Fruit fly (Drosophila melanogaster) whole organism, embryonic: Measurements from ENCODE around the gene CG2854.

Experiments
- Adf1 ChIP-seq: fragments of 200-800 bp; sonication (Bioruptor generic); IDR thresholded peaks from 2 replicates; pipeline ENCODE4 v1.3.6; 2022; ENCODE audit warnings: missing biosample characterization, missing genetic modification characterization
- B-H1 ChIP-seq: fragments of 200-800 bp; sonication (Bioruptor generic); IDR thresholded peaks from 3 replicates; pipeline ENCODE4 v1.3.6; 2022; ENCODE audit warnings: missing biosample characterization, missing genetic modification characterization
- CG10209 ChIP-seq: fragments of 200-800 bp; sonication (Bioruptor generic); optimal IDR thresholded peaks from 3 replicates; lab custom pipeline; 2017; ENCODE audit warnings: missing biosample characterization, mild to moderate bottlenecking, missing genetic modification characterization, missing genetic modification reagents
- CG11398 ChIP-seq: fragments of 200-800 bp; sonication (Bioruptor generic); optimal IDR thresholded peaks from 2 replicates; lab custom pipeline; 2016; ENCODE audit warnings: missing biosample characterization, missing genetic modification characterization
- CG12236 ChIP-seq: fragments of 200-800 bp; sonication (Bioruptor generic); optimal IDR thresholded peaks from 2 replicates; lab custom pipeline; 2016; ENCODE audit warnings: missing biosample characterization, missing genetic modification characterization
- CG12659 ChIP-seq: fragments of 200-800 bp; sonication (Bioruptor generic); optimal IDR thresholded peaks from 3 replicates; lab custom pipeline; 2017; ENCODE audit warnings: mild to moderate bottlenecking, missing biosample characterization, missing genetic modification reagents, missing genetic modification characterization
- CG13287 ChIP-seq: fragments of 200-800 bp; sonication (Bioruptor generic); IDR thresholded peaks from 2 replicates; pipeline ENCODE4 v1.3.6; 2022; ENCODE audit warnings: missing biosample characterization, missing genetic modification characterization; ENCODE audit not compliant: partially characterized antibody
- CG16813 ChIP-seq: fragments of 200-800 bp; sonication (Bioruptor generic); IDR thresholded peaks from 3 replicates; pipeline ENCODE4 v1.3.6; 2022; ENCODE audit warnings: missing biosample characterization, missing genetic modification characterization; ENCODE audit not compliant: partially characterized antibody
- CG1792 ChIP-seq: fragments of 200-800 bp; sonication (Bioruptor generic); optimal IDR thresholded peaks from 2 replicates; lab custom pipeline; 2016; ENCODE audit warnings: missing biosample characterization, missing genetic modification characterization
- CG2889 ChIP-seq: fragments of 200-800 bp; sonication (Bioruptor generic); IDR thresholded peaks from 3 replicates; pipeline ENCODE4 v1.3.6; 2022; ENCODE audit warnings: missing biosample characterization, missing genetic modification characterization
- CG32532 ChIP-seq: fragments of 200-800 bp; sonication (Bioruptor generic); IDR thresholded peaks from 2 replicates; pipeline ENCODE4 v1.3.6; 2022; ENCODE audit warnings: missing biosample characterization, missing genetic modification characterization
- CG3726 ChIP-seq: fragments of 200-800 bp; sonication (Bioruptor generic); IDR thresholded peaks from 3 replicates; pipeline ENCODE4, ENCODE4 v1.3.6; 2022; ENCODE audit warnings: missing biosample characterization, missing genetic modification characterization
- CG4360 ChIP-seq: fragments of 200-800 bp; sonication (Bioruptor generic); IDR thresholded peaks from 2 replicates; pipeline ENCODE4 v1.3.6; 2022; ENCODE audit warnings: missing biosample characterization, missing genetic modification characterization
- CG43689 ChIP-seq: fragments of 200-800 bp; sonication (Bioruptor generic); IDR thresholded peaks from 2 replicates; pipeline ENCODE4 v1.3.6; 2022; ENCODE audit warnings: missing biosample characterization, missing genetic modification characterization
- CG5245 ChIP-seq: fragments of 200-800 bp; sonication (Bioruptor generic); optimal IDR thresholded peaks from 3 replicates; lab custom pipeline; 2016; ENCODE audit warnings: missing biosample characterization, missing genetic modification characterization
- CG6175 ChIP-seq: fragments of 200-800 bp; sonication (Bioruptor generic); IDR thresholded peaks from 3 replicates; pipeline ENCODE4 v1.3.6; 2022; ENCODE audit warnings: missing biosample characterization, missing genetic modification characterization
- CG6765 ChIP-seq: fragments of 200-800 bp; sonication (Bioruptor generic); optimal IDR thresholded peaks from 3 replicates; lab custom pipeline; 2017; ENCODE audit warnings: missing biosample characterization, mild to moderate bottlenecking, missing genetic modification characterization
- CG6791 ChIP-seq: fragments of 200-800 bp; sonication (Bioruptor generic); IDR thresholded peaks from 3 replicates; pipeline ENCODE4 v1.3.6; 2022; ENCODE audit warnings: missing biosample characterization, missing genetic modification characterization; ENCODE audit not compliant: partially characterized antibody
- CG9609 ChIP-seq: fragments of 200-800 bp; sonication (Bioruptor generic); optimal IDR thresholded peaks from 3 replicates; lab custom pipeline; 2016; ENCODE audit warnings: missing biosample characterization, missing genetic modification characterization
- CG9727 ChIP-seq: fragments of 200-800 bp; sonication (Bioruptor generic); optimal IDR thresholded peaks from 3 replicates; lab custom pipeline; 2017; ENCODE audit warnings: missing biosample characterization, mild to moderate bottlenecking, missing genetic modification characterization
- Chrac-16 ChIP-seq: fragments of 200-800 bp; sonication (Bioruptor generic); optimal IDR thresholded peaks from 3 replicates; lab custom pipeline; 2016; ENCODE audit warnings: missing biosample characterization, missing genetic modification characterization
- Dad ChIP-seq: fragments of 200-800 bp; sonication (Bioruptor generic); optimal IDR thresholded peaks from 3 replicates; lab custom pipeline; 2016; ENCODE audit warnings: missing biosample characterization, missing genetic modification characterization
- Fer1 ChIP-seq: fragments of 200-800 bp; sonication (Bioruptor generic); optimal IDR thresholded peaks from 2 replicates; lab custom pipeline; 2017; ENCODE audit warnings: missing biosample characterization, mild to moderate bottlenecking, missing genetic modification characterization
- Fer2 ChIP-seq: fragments of 200-800 bp; sonication (Bioruptor generic); optimal IDR thresholded peaks from 2 replicates; lab custom pipeline; 2018; ENCODE audit warnings: missing biosample characterization, mild to moderate bottlenecking, missing genetic modification characterization, moderate library complexity
- Gug ChIP-seq: fragments of 200-800 bp; sonication (Bioruptor generic); IDR thresholded peaks from 4 replicates; pipeline ENCODE4 v1.3.6; 2022; ENCODE audit warnings: missing biosample characterization, missing genetic modification characterization
- HLH54F ChIP-seq: fragments of 200-800 bp; sonication (Bioruptor generic); optimal IDR thresholded peaks from 3 replicates; lab custom pipeline; 2016; ENCODE audit warnings: missing biosample characterization, missing genetic modification characterization
- MTF-1 ChIP-seq: fragments of 200-800 bp; sonication (Bioruptor generic); optimal IDR thresholded peaks from 2 replicates; lab custom pipeline; 2018; ENCODE audit warnings: missing biosample characterization, mild to moderate bottlenecking, missing genetic modification characterization, borderline replicate concordance
- Nf-YB ChIP-seq: fragments of 200-800 bp; sonication (Bioruptor generic); optimal IDR thresholded peaks from 3 replicates; lab custom pipeline; 2019; ENCODE audit warnings: missing biosample characterization, mild to moderate bottlenecking, missing genetic modification characterization, moderate library complexity
- Tbp ChIP-seq: fragments of >200 bp; optimal IDR thresholded peaks from 2 replicates; lab custom pipeline; 2018; ENCODE audit warnings: missing biosample characterization, missing genetic modification characterization
- Trl ChIP-seq, 3 experiments: fragments of >200 bp in 2 of 3; fragments of 200-800 bp in 1 of 3; sonication (Bioruptor generic) in 1 of 3; optimal IDR thresholded peaks; 2 replicates in 1 of 3; 3 replicates in 2 of 3; lab custom pipeline; 2016 to 2017; ENCODE audit warnings: missing biosample characterization in 1 of 3, missing genetic modification characterization in 1 of 3
- ab ChIP-seq: fragments of 200-800 bp; sonication (Bioruptor generic); optimal IDR thresholded peaks from 2 replicates; lab custom pipeline; 2016; ENCODE audit warnings: missing biosample characterization, missing genetic modification characterization
- abd-A ChIP-seq: fragments of 200-800 bp; sonication (Bioruptor generic); optimal IDR thresholded peaks from 3 replicates; lab custom pipeline; 2019; ENCODE audit warnings: missing biosample characterization, mild to moderate bottlenecking, missing genetic modification characterization, moderate library complexity
- cad ChIP-seq: fragments of >200 bp; optimal IDR thresholded peaks from 2 replicates; lab custom pipeline; 2017; ENCODE audit warnings: missing biosample characterization, missing genetic modification characterization
- chinmo ChIP-seq: fragments of 200-800 bp; sonication (Bioruptor generic); IDR thresholded peaks from 4 replicates; pipeline ENCODE4 v1.3.6; 2022; ENCODE audit warnings: missing biosample characterization, missing genetic modification characterization; ENCODE audit not compliant: partially characterized antibody
- chn ChIP-seq: fragments of 200-800 bp; sonication (Bioruptor generic); optimal IDR thresholded peaks from 2 replicates; lab custom pipeline; 2016; ENCODE audit warnings: missing biosample characterization, missing genetic modification characterization
- exex ChIP-seq: fragments of 200-800 bp; sonication (Bioruptor generic); optimal IDR thresholded peaks from 4 replicates; lab custom pipeline; 2018; ENCODE audit warnings: missing biosample characterization, mild to moderate bottlenecking, missing genetic modification characterization, moderate library complexity
- nau ChIP-seq: fragments of 200-800 bp; sonication (Bioruptor generic); optimal IDR thresholded peaks from 3 replicates; lab custom pipeline; 2017; ENCODE audit warnings: missing biosample characterization, mild to moderate bottlenecking, missing genetic modification characterization, missing genetic modification reagents
- otp ChIP-seq: fragments of 200-800 bp; sonication (Bioruptor generic); IDR thresholded peaks from 3 replicates; pipeline ENCODE4, ENCODE4 v1.3.6; 2022; ENCODE audit warnings: missing biosample characterization, missing genetic modification characterization
- peb ChIP-seq: fragments of 200-800 bp; sonication (Bioruptor generic); IDR thresholded peaks from 2 replicates; pipeline ENCODE4 v1.3.6; 2022; ENCODE audit warnings: missing biosample characterization, missing genetic modification characterization
- pros ChIP-seq: fragments of 200-800 bp; sonication (Bioruptor generic); optimal IDR thresholded peaks from 3 replicates; lab custom pipeline; 2019; ENCODE audit warnings: missing biosample characterization, mild to moderate bottlenecking, missing genetic modification characterization, moderate library complexity
- sd ChIP-seq: fragments of 200-800 bp; sonication (Bioruptor generic); optimal IDR thresholded peaks from 3 replicates; lab custom pipeline; 2018; ENCODE audit warnings: missing biosample characterization, mild to moderate bottlenecking, missing genetic modification characterization, moderate library complexity
- so ChIP-seq: fragments of 200-800 bp; sonication (Bioruptor generic); IDR thresholded peaks from 3 replicates; pipeline ENCODE4 v1.3.6; 2022; ENCODE audit warnings: missing biosample characterization, missing genetic modification characterization
- tap ChIP-seq: fragments of 200-800 bp; optimal IDR thresholded peaks from 3 replicates; lab custom pipeline; 2019; ENCODE audit warnings: missing biosample characterization, mild to moderate bottlenecking, missing genetic modification characterization, moderate library complexity
- tio ChIP-seq: fragments of 200-800 bp; sonication (Bioruptor generic); optimal IDR thresholded peaks from 2 replicates; lab custom pipeline; 2017; ENCODE audit warnings: missing biosample characterization, missing genetic modification characterization, inconsistent platforms
- twi ChIP-seq: fragments of 200-800 bp; optimal IDR thresholded peaks from 2 replicates; lab custom pipeline; 2019; ENCODE audit warnings: missing biosample characterization, mild to moderate bottlenecking, missing genetic modification characterization, moderate library complexity
- vnd ChIP-seq: fragments of 200-800 bp; sonication (Bioruptor generic); IDR thresholded peaks from 3 replicates; pipeline ENCODE4 v1.3.6; 2022; ENCODE audit warnings: missing biosample characterization, missing genetic modification characterization; ENCODE audit not compliant: partially characterized antibody
- yki ChIP-seq: fragments of >200 bp; optimal IDR thresholded peaks from 3 replicates; lab custom pipeline; 2018

CG2854 gene

dm6 chrX:2295435-2296229, 31.3 kb upstream of the CG2854 start, which contains the start of gene Raf (continued):
- TF ChIP-seq otp (GFP tag; lab: Robert Waterston, UW) (peak; percentile 64; the same call in 2 of the 3 replicates), exex (tag; lab: Kevin White, UChicago) (peak; percentile 61), chinmo (GFP tag; lab: Robert Waterston, UW) (peak; percentile 37; the same call in 1 of the 4 replicates), ab (GFP tag; lab: Kevin White, UChicago) (no peak), Fer2 (tag; lab: Kevin White, UChicago) (peak; percentile 63), CG13287 (GFP tag; lab: Robert Waterston, UW) (0 out of 2 replicates have a peak, but pooled peaks have one; percentile 13), CG43689 (GFP tag; lab: Robert Waterston, UW) (no peak), cad (peak; percentile 21), Trl (optimal IDR thresholded peaks at IDR 0.05; lab: Kevin White, UChicago) (peak; percentile 88 to 95), Trl (GFP tag; optimal IDR thresholded peaks at IDR 0.05; lab: Kevin White, UChicago) (no peak), Tbp (no peak), CG3726 (GFP tag; lab: Robert Waterston, UW) (0 out of 3 replicates have a peak, but pooled peaks have one; percentile 71), CG2889 (GFP tag; lab: Robert Waterston, UW) (peak; percentile 62; the same call in 1 of the 3 replicates), CG12236 (GFP tag; lab: Kevin White, UChicago) (no peak), CG12659 (no peak), Gug (GFP tag; lab: Robert Waterston, UW) (no peak), Adf1 (peak; percentile 71), yki (lab: Kevin White, UChicago) (peak; percentile 31), CG5245 (GFP tag; lab: Kevin White, UChicago) (no peak), vnd (GFP tag; lab: Robert Waterston, UW) (0 out of 3 replicates have a peak, but pooled peaks have one; percentile 20), peb (GFP tag; lab: Robert Waterston, UW) (0 out of 2 replicates have a peak, but pooled peaks have one; percentile 6), CG6175 (GFP tag; lab: Robert Waterston, UW) (peak; percentile 67; the same call in 2 of the 3 replicates), nau (GFP tag; lab: Kevin White, UChicago) (peak; percentile 89), so (GFP tag; lab: Robert Waterston, UW) (no peak), CG4360 (GFP tag; lab: Robert Waterston, UW) (peak; percentile 51; the same call in 1 of the 2 replicates), CG6791 (0 out of 3 replicates have a peak, but pooled peaks have one; percentile 30), HLH54F (no peak), sd (tag; lab: Kevin White, UChicago) (peak; percentile 16), B-H1 (GFP tag; lab: Robert Waterston, UW) (0 out of 3 replicates have a peak, but pooled peaks have one; percentile 54), pros (GFP tag; lab: Kevin White, UChicago) (peak; percentile 19), CG16813 (no peak)

- TF ChIP-seq tio (GFP tag; lab: Kevin White, UChicago), result peak; percentile 96
- TF ChIP-seq abd-A (tag; lab: Kevin White, UChicago), result peak; percentile 80
- peak; percentile 63 for TF ChIP-seq MTF-1 (GFP tag; lab: Kevin White, UChicago)
- peak; percentile 93 for TF ChIP-seq chn (GFP tag; lab: Kevin White, UChicago)
- peak; percentile 82 for TF ChIP-seq CG6765 (GFP tag; lab: Kevin White, UChicago)
- TF ChIP-seq twi (tag; lab: Kevin White, UChicago), result peak; percentile 88
- peak; percentile 92 for TF ChIP-seq CG1792
- peak; percentile 95 for TF ChIP-seq CG11398
- peak; percentile 87 for TF ChIP-seq Dad (GFP tag; lab: Kevin White, UChicago)
- TF ChIP-seq Fer1, result peak; percentile 94
- peak; percentile 77 for TF ChIP-seq CG32532 (GFP tag; lab: Robert Waterston, UW)
- peak; percentile 79 for TF ChIP-seq tap (tag; lab: Kevin White, UChicago)
- no peak for TF ChIP-seq peb (GFP tag; lab: Robert Waterston, UW)
- peak; percentile 96 for TF ChIP-seq CG9727
- peak; percentile 83 for TF ChIP-seq Nf-YB (GFP tag; lab: Kevin White, UChicago)
- peak; percentile 92 for TF ChIP-seq Chrac-16
- TF ChIP-seq CG10209 (GFP tag; lab: Kevin White, UChicago), result peak; percentile 96
- peak; percentile 94 for TF ChIP-seq CG9609 (GFP tag; lab: Kevin White, UChicago)
Measured at dm6 chrX:2296230-2297044, 30.5 kb upstream of the CG2854 start.
